Fruit fly (Drosophila melanogaster): Measurements from ENCODE around the gene Thor.
A peak's percentile ranks its signal among the peaks of the same experiment; 100 is the strongest.

Gene Thor

DNA sequence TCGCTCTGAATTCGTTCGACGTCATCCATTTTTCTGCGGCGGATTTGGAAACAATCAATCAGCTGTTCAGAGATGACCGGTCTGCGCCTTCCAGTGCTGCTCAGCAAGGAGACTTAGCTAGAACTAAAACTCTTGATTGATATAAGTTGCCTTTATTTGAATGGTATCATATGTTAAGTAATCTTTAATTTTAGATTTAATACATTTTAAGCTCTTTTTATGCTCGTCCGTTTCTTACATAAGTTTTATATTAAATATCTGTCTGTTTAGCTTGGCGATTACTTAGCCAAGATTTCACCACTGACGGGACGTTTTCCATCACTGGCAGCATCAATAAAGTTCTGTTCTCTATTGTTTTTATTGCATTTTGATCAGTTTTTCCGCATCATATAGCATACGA is 21.2 kb upstream of the Thor start, which contains the start of the genes Cog3 and Sec5 (continued):
- TF ChIP-seq CG30020 (tag; optimal IDR thresholded peaks at IDR 0.05) (peak; percentile 45), CG17186 (GFP tag; optimal IDR thresholded peaks at IDR 0.05) (peak; percentile 60), CG8765 (GFP tag; IDR thresholded peaks at IDR 0.05) (no peak), Ada2b (GFP tag; IDR thresholded peaks at IDR 0.05) (peak; percentile 23; the same call in 1 of the 2 replicates), NfI (GFP tag; optimal IDR thresholded peaks at IDR 0.05) (peak; percentile 78), TFAM (GFP tag; optimal IDR thresholded peaks at IDR 0.05) (no peak), CG10366 (GFP tag; IDR thresholded peaks at IDR 0.05) (0 out of 2 replicates have a peak, but pooled peaks have one; percentile 21), Aef1 (GFP tag; IDR thresholded peaks at IDR 0.05) (no peak), kay (GFP tag; optimal IDR thresholded peaks at IDR 0.05) (peak; percentile 30), CG17912 (GFP tag; optimal IDR thresholded peaks at IDR 0.05) (peak; percentile 36), vnd (GFP tag; IDR thresholded peaks at IDR 0.05; ENCODE audit: partially characterized antibody) (0 out of 3 replicates have a peak, but pooled peaks have one; percentile 21), CG3838 (GFP tag; optimal IDR thresholded peaks at IDR 0.05) (no peak), CG11085 (GFP tag; IDR thresholded peaks at IDR 0.05) (0 out of 2 replicates have a peak, but pooled peaks have one; percentile 32), chn (GFP tag; optimal IDR thresholded peaks at IDR 0.05) (peak; percentile 47), Dref (GFP tag; IDR thresholded peaks at IDR 0.05) (no peak), Atf6 (GFP tag; IDR thresholded peaks at IDR 0.05) (peak; percentile 36), CG18764 (GFP tag; optimal IDR thresholded peaks at IDR 0.05) (no peak), CG10543 (GFP tag; optimal IDR thresholded peaks at IDR 0.05) (peak; percentile 80), Hr78 (GFP tag; optimal IDR thresholded peaks at IDR 0.05) (no peak), Fer1 (GFP tag; optimal IDR thresholded peaks at IDR 0.05) (peak; percentile 80), CG4617 (GFP tag; optimal IDR thresholded peaks at IDR 0.05; ENCODE audit: borderline replicate concordance) (peak; percentile 74), CG9437 (GFP tag; optimal IDR thresholded peaks at IDR 0.05) (peak; percentile 59), Ets65A (GFP tag) (peak; percentile 61), CG1233 (GFP tag; optimal IDR thresholded peaks at IDR 0.05) (no peak), gt (GFP tag; IDR thresholded peaks at IDR 0.05) (no peak), hkb (optimal IDR thresholded peaks at IDR 0.05) (peak; percentile 72), hkb (GFP tag; IDR thresholded peaks at IDR 0.05) (no peak), CG18619 (GFP tag; optimal IDR thresholded peaks at IDR 0.05) (no peak), zfh1 (GFP tag; IDR thresholded peaks at IDR 0.05) (0 out of 3 replicates have a peak, but pooled peaks have one; percentile 43), pzg (GFP tag; optimal IDR thresholded peaks at IDR 0.05) (peak; percentile 56), nerfin-2 (GFP tag; IDR thresholded peaks at IDR 0.05; ENCODE audit: partially characterized antibody) (no peak), CG9797 (GFP tag; optimal IDR thresholded peaks at IDR 0.05) (peak; percentile 41), psq (GFP tag; optimal IDR thresholded peaks at IDR 0.05) (peak; percentile 14), Lpt (GFP tag; optimal IDR thresholded peaks at IDR 0.05) (no peak), E2f1 (GFP tag; IDR thresholded peaks at IDR 0.05) (peak; percentile 53; the same call in 1 of the 2 replicates), Dll (GFP tag; IDR thresholded peaks at IDR 0.05; ENCODE audit: partially characterized antibody) (no peak; the same call in 3 of the 4 replicates), trem (tag; optimal IDR thresholded peaks at IDR 0.05) (peak; percentile 83), CG4328 (GFP tag; optimal IDR thresholded peaks at IDR 0.05) (peak; percentile 63), CG7357 (GFP tag; IDR thresholded peaks at IDR 0.05) (0 out of 3 replicates have a peak, but pooled peaks have one; percentile 45), eve (GFP tag; optimal IDR thresholded peaks at IDR 0.05) (no peak), Hr3 (GFP tag; optimal IDR thresholded peaks at IDR 0.05) (peak; percentile 69), CG15696 (tag; optimal IDR thresholded peaks at IDR 0.05) (peak; percentile 69), crol (GFP tag; IDR thresholded peaks at IDR 0.05) (no peak), Dfd (GFP tag; optimal IDR thresholded peaks at IDR 0.05) (no peak), CG10654 (GFP tag; optimal IDR thresholded peaks at IDR 0.05) (peak; percentile 34), Bgb (GFP tag; IDR thresholded peaks at IDR 0.05; ENCODE audit: partially characterized antibody) (0 out of 2 replicates have a peak, but pooled peaks have one; percentile 6), cg (GFP tag; optimal IDR thresholded peaks at IDR 0.05) (no peak), CG17802 (tag; optimal IDR thresholded peaks at IDR 0.05) (peak; percentile 24), CG6689 (GFP tag; IDR thresholded peaks at IDR 0.05) (peak; percentile 31; the same call in 1 of the 2 replicates), CG43689 (GFP tag; IDR thresholded peaks at IDR 0.05) (no peak), CG3995 (GFP tag; optimal IDR thresholded peaks at IDR 0.05) (peak; percentile 31)
